Fruit fly (Drosophila melanogaster) whole organism, embryonic: Measurements from ENCODE around the gene Arc42.

ENCODE experiments used
- Atf6 ChIP-seq: fragments of 200-800 bp; sonication (Bioruptor generic); IDR thresholded peaks from 2 replicates; pipeline ENCODE4 v1.3.6; 2022; ENCODE audit warnings: missing biosample characterization, missing genetic modification characterization
- Awh ChIP-seq: fragments of 200-800 bp; sonication (Bioruptor generic); IDR thresholded peaks from 2 replicates; pipeline ENCODE4, ENCODE4 v1.3.6; 2022; ENCODE audit warnings: missing biosample characterization, missing genetic modification characterization
- CG12155 ChIP-seq: fragments of 200-800 bp; sonication (Bioruptor generic); optimal IDR thresholded peaks from 3 replicates; lab custom pipeline; 2016; ENCODE audit warnings: missing biosample characterization, missing genetic modification characterization
- CG1233 ChIP-seq: fragments of 200-800 bp; sonication (Bioruptor generic); optimal IDR thresholded peaks from 4 replicates; lab custom pipeline; 2018; ENCODE audit warnings: missing biosample characterization, mild to moderate bottlenecking, missing genetic modification characterization
- CG12744 ChIP-seq: fragments of 200-800 bp; sonication (Bioruptor generic); optimal IDR thresholded peaks from 2 replicates; lab custom pipeline; 2016; ENCODE audit warnings: missing biosample characterization, missing genetic modification characterization
- CG13296 ChIP-seq: fragments of 200-800 bp; sonication (Bioruptor generic); optimal IDR thresholded peaks from 3 replicates; lab custom pipeline; 2018; ENCODE audit warnings: missing biosample characterization, mild to moderate bottlenecking, missing genetic modification characterization
- CG13624 ChIP-seq: fragments of 200-800 bp; sonication (Bioruptor generic); optimal IDR thresholded peaks from 2 replicates; lab custom pipeline; 2016; ENCODE audit warnings: missing biosample characterization, missing genetic modification characterization
- CG14860 ChIP-seq: fragments of 200-800 bp; sonication (Bioruptor generic); IDR thresholded peaks from 3 replicates; pipeline ENCODE4 v1.3.6; 2022; ENCODE audit warnings: missing biosample characterization, missing genetic modification characterization; ENCODE audit not compliant: partially characterized antibody
- CG15073 ChIP-seq: fragments of 200-800 bp; sonication (Bioruptor generic); optimal IDR thresholded peaks from 2 replicates; lab custom pipeline; 2016; ENCODE audit warnings: missing biosample characterization, missing genetic modification characterization
- CG16779 ChIP-seq: fragments of 200-800 bp; sonication (Bioruptor generic); IDR thresholded peaks from 2 replicates; pipeline ENCODE4 v1.3.6; 2022; ENCODE audit warnings: missing biosample characterization, missing genetic modification characterization
- CG17568 ChIP-seq: fragments of 200-800 bp; sonication (Bioruptor generic); optimal IDR thresholded peaks from 2 replicates; lab custom pipeline; 2018; ENCODE audit warnings: missing biosample characterization, mild to moderate bottlenecking, missing genetic modification characterization, moderate library complexity
- CG17612 ChIP-seq: fragments of 200-800 bp; sonication (Bioruptor generic); IDR thresholded peaks from 2 replicates; pipeline ENCODE4 v1.3.6; 2022; ENCODE audit warnings: missing biosample characterization, missing genetic modification characterization
- CG18262 ChIP-seq: fragments of 200-800 bp; optimal IDR thresholded peaks from 3 replicates; lab custom pipeline; 2019; ENCODE audit warnings: missing biosample characterization, mild to moderate bottlenecking, missing genetic modification characterization, moderate library complexity
- CG18764 ChIP-seq: fragments of 200-800 bp; sonication (Bioruptor generic); optimal IDR thresholded peaks from 3 replicates; lab custom pipeline; 2016; ENCODE audit warnings: missing biosample characterization, missing genetic modification characterization
- CG2678 ChIP-seq: fragments of 200-800 bp; sonication (Bioruptor generic); optimal IDR thresholded peaks from 3 replicates; lab custom pipeline; 2019; ENCODE audit warnings: missing biosample characterization, mild to moderate bottlenecking, missing genetic modification characterization, moderate library complexity
- CG2889 ChIP-seq: fragments of 200-800 bp; sonication (Bioruptor generic); IDR thresholded peaks from 3 replicates; pipeline ENCODE4 v1.3.6; 2022; ENCODE audit warnings: missing biosample characterization, missing genetic modification characterization
- CG31441 ChIP-seq: fragments of 200-800 bp; sonication (Bioruptor generic); IDR thresholded peaks from 2 replicates; pipeline ENCODE4 v1.3.6; 2022; ENCODE audit warnings: missing biosample characterization, missing genetic modification characterization
- CG32532 ChIP-seq: fragments of 200-800 bp; sonication (Bioruptor generic); IDR thresholded peaks from 2 replicates; pipeline ENCODE4 v1.3.6; 2022; ENCODE audit warnings: missing biosample characterization, missing genetic modification characterization
- CG7372 ChIP-seq: fragments of 200-800 bp; sonication (Bioruptor generic); IDR thresholded peaks from 2 replicates; pipeline ENCODE4 v1.3.6; 2022; ENCODE audit warnings: missing biosample characterization, missing genetic modification characterization
- Doc2 ChIP-seq: fragments of 200-800 bp; sonication (Bioruptor generic); IDR thresholded peaks from 2 replicates; pipeline ENCODE4 v1.3.6; 2022; ENCODE audit warnings: missing biosample characterization, missing genetic modification characterization
- ERR ChIP-seq: fragments of 200-800 bp; sonication (Bioruptor generic); optimal IDR thresholded peaks from 2 replicates; lab custom pipeline; 2016; ENCODE audit warnings: missing biosample characterization, missing genetic modification characterization
- Fer2 ChIP-seq: fragments of 200-800 bp; sonication (Bioruptor generic); optimal IDR thresholded peaks from 2 replicates; lab custom pipeline; 2018; ENCODE audit warnings: missing biosample characterization, mild to moderate bottlenecking, missing genetic modification characterization, moderate library complexity
- H2.0 ChIP-seq: fragments of 200-800 bp; sonication (Bioruptor generic); IDR thresholded peaks from 2 replicates; pipeline ENCODE4 v1.3.6; 2022; ENCODE audit warnings: missing biosample characterization, missing genetic modification characterization
- Hr3 ChIP-seq: fragments of 200-800 bp; sonication (Bioruptor generic); optimal IDR thresholded peaks from 3 replicates; lab custom pipeline; 2016; ENCODE audit warnings: missing biosample characterization, missing genetic modification characterization
- Hsf ChIP-seq: fragments of 200-800 bp; sonication (Bioruptor generic); optimal IDR thresholded peaks from 3 replicates; lab custom pipeline; 2016; ENCODE audit warnings: missing biosample characterization, missing genetic modification characterization
- Lpt ChIP-seq: fragments of >200 bp; optimal IDR thresholded peaks from 2 replicates; lab custom pipeline; 2018; ENCODE audit warnings: missing biosample characterization, missing genetic modification characterization
- Max ChIP-seq: fragments of 200-800 bp; sonication (Bioruptor generic); optimal IDR thresholded peaks from 2 replicates; lab custom pipeline; 2016; ENCODE audit warnings: missing biosample characterization, mild to moderate bottlenecking, missing genetic modification characterization
- Med ChIP-seq: fragments of 200-800 bp; sonication (Bioruptor generic); peaks from one replicate; lab custom pipeline; 2016; ENCODE audit warnings: missing biosample characterization, missing genetic modification characterization, mild to moderate bottlenecking, inconsistent platforms, moderate library complexity
- Meics ChIP-seq: fragments of 200-800 bp; sonication (Bioruptor generic); optimal IDR thresholded peaks from 2 replicates; lab custom pipeline; 2017; ENCODE audit warnings: missing biosample characterization, mild to moderate bottlenecking, missing genetic modification characterization
- Oli ChIP-seq: fragments of 200-800 bp; sonication (Bioruptor generic); optimal IDR thresholded peaks from 2 replicates; lab custom pipeline; 2018; ENCODE audit warnings: missing biosample characterization, mild to moderate bottlenecking, missing genetic modification characterization, moderate library complexity
- Opbp ChIP-seq: fragments of 200-800 bp; sonication (Bioruptor generic); IDR thresholded peaks from 3 replicates; pipeline ENCODE4 v1.3.6; 2022; ENCODE audit warnings: missing biosample characterization, missing genetic modification characterization; ENCODE audit not compliant: partially characterized antibody
- Poxn ChIP-seq: fragments of 200-800 bp; sonication (Bioruptor generic); IDR thresholded peaks from 2 replicates; pipeline ENCODE4 v1.3.6; 2022; ENCODE audit warnings: missing biosample characterization, missing genetic modification characterization
- Sox102F ChIP-seq: fragments of 200-800 bp; sonication (Bioruptor generic); optimal IDR thresholded peaks from 2 replicates; lab custom pipeline; 2018; ENCODE audit warnings: missing biosample characterization, mild to moderate bottlenecking, missing genetic modification characterization, moderate library complexity
- ab ChIP-seq: fragments of 200-800 bp; sonication (Bioruptor generic); optimal IDR thresholded peaks from 2 replicates; lab custom pipeline; 2016; ENCODE audit warnings: missing biosample characterization, missing genetic modification characterization
- chinmo ChIP-seq: fragments of 200-800 bp; sonication (Bioruptor generic); IDR thresholded peaks from 4 replicates; pipeline ENCODE4 v1.3.6; 2022; ENCODE audit warnings: missing biosample characterization, missing genetic modification characterization; ENCODE audit not compliant: partially characterized antibody
- chm ChIP-seq: fragments of 200-800 bp; sonication (Bioruptor generic); IDR thresholded peaks from 2 replicates; pipeline ENCODE4 v1.3.6; 2022; ENCODE audit warnings: missing biosample characterization, missing genetic modification characterization
- croc ChIP-seq: fragments of 200-800 bp; sonication (Bioruptor generic); conservative IDR thresholded peaks from 3 replicates; pipeline ENCODE4 v1.3.6; 2022; ENCODE audit warnings: missing biosample characterization, missing genetic modification characterization
- gsb ChIP-seq: fragments of 200-800 bp; sonication (Bioruptor generic); IDR thresholded peaks from 2 replicates; pipeline ENCODE4 v1.3.6; 2022; ENCODE audit warnings: missing biosample characterization, missing genetic modification characterization
- gsb-n ChIP-seq: fragments of 200-800 bp; sonication (Bioruptor generic); optimal IDR thresholded peaks from 3 replicates; lab custom pipeline; 2018; ENCODE audit warnings: missing biosample characterization, mild to moderate bottlenecking, missing genetic modification characterization
- nmo ChIP-seq: fragments of 200-800 bp; sonication (Bioruptor generic); optimal IDR thresholded peaks from 2 replicates; lab custom pipeline; 2018; ENCODE audit warnings: missing biosample characterization, mild to moderate bottlenecking, missing genetic modification characterization, moderate library complexity
- otp ChIP-seq: fragments of 200-800 bp; sonication (Bioruptor generic); IDR thresholded peaks from 3 replicates; pipeline ENCODE4, ENCODE4 v1.3.6; 2022; ENCODE audit warnings: missing biosample characterization, missing genetic modification characterization
- pho ChIP-seq: fragments of 200-800 bp; sonication (Bioruptor generic); optimal IDR thresholded peaks from 2 replicates; lab custom pipeline; 2016; ENCODE audit warnings: missing biosample characterization, missing genetic modification characterization
- prd ChIP-seq, 3 experiments: fragments of >200 bp in 2 of 3; fragments of 200-800 bp in 1 of 3; sonication (Bioruptor generic) in 1 of 3; optimal IDR thresholded peaks in 2 of 3; IDR thresholded peaks in 1 of 3; 2 replicates in 2 of 3; 3 replicates in 1 of 3; pipeline versions ENCODE4 v1.3.6 to Lab custom; 2017 to 2022; ENCODE audit warnings: missing biosample characterization in 1 of 3, missing genetic modification characterization in 1 of 3
- psq ChIP-seq: fragments of 200-800 bp; sonication (Bioruptor generic); optimal IDR thresholded peaks from 2 replicates; lab custom pipeline; 2017; ENCODE audit warnings: missing biosample characterization, missing genetic modification characterization
- pzg ChIP-seq: fragments of 200-800 bp; sonication (Bioruptor generic); optimal IDR thresholded peaks from 3 replicates; lab custom pipeline; 2018; ENCODE audit warnings: missing biosample characterization, mild to moderate bottlenecking, missing genetic modification characterization, moderate library complexity
- run ChIP-seq: fragments of 200-800 bp; sonication (Bioruptor generic); optimal IDR thresholded peaks from 3 replicates; lab custom pipeline; 2018; ENCODE audit warnings: missing biosample characterization, mild to moderate bottlenecking, missing genetic modification characterization
- scrt ChIP-seq: fragments of 200-800 bp; sonication (Bioruptor generic); optimal IDR thresholded peaks from 2 replicates; lab custom pipeline; 2018; ENCODE audit warnings: missing biosample characterization, mild to moderate bottlenecking, missing genetic modification characterization, moderate library complexity
- sob ChIP-seq: fragments of 200-800 bp; sonication (Bioruptor generic); IDR thresholded peaks from 2 replicates; pipeline ENCODE4 v1.3.6; 2022; ENCODE audit warnings: missing biosample characterization, missing genetic modification characterization
- sr ChIP-seq: fragments of 200-800 bp; sonication (Bioruptor generic); IDR thresholded peaks from 3 replicates; pipeline ENCODE4 v1.3.6; 2022; ENCODE audit warnings: missing biosample characterization, missing genetic modification characterization
- tup ChIP-seq: fragments of 200-800 bp; sonication (Bioruptor generic); optimal IDR thresholded peaks from 2 replicates; lab custom pipeline; 2016; ENCODE audit warnings: missing biosample characterization, mild to moderate bottlenecking, missing genetic modification characterization, moderate library complexity
- zfh1 ChIP-seq: fragments of 200-800 bp; sonication (Bioruptor generic); IDR thresholded peaks from 3 replicates; pipeline ENCODE4 v1.3.6; 2022; ENCODE audit warnings: missing biosample characterization, missing genetic modification characterization

Arc42 gene

dm6 chr3R:19830973-19831372 lies 46.6 kb upstream of the Arc42 start (continued):
- TF ChIP-seq CG13624 (GFP tag; lab: Kevin White, UChicago) (peak; percentile 12), Hr3 (GFP tag; lab: Kevin White, UChicago) (peak; percentile 18), Hsf (GFP tag; lab: Kevin White, UChicago) (peak; percentile 47), sr (GFP tag; lab: Robert Waterston, UW) (peak; percentile 13; the same call in 1 of the 3 replicates), chinmo (no peak), CG14860 (GFP tag; lab: Robert Waterston, UW) (no peak), CG32532 (GFP tag; lab: Robert Waterston, UW) (peak; percentile 75), nmo (GFP tag; lab: Kevin White, UChicago) (peak; percentile 14), CG17612 (GFP tag; lab: Robert Waterston, UW) (no peak), Sox102F (GFP tag; lab: Kevin White, UChicago) (peak; percentile 84), CG13296 (GFP tag; lab: Kevin White, UChicago) (peak; percentile 58), pho (GFP tag; lab: Kevin White, UChicago) (no peak), tup (GFP tag; lab: Kevin White, UChicago) (peak; percentile 11), Max (GFP tag; lab: Kevin White, UChicago) (no peak), CG15073 (no peak), croc (no peak), CG12744 (GFP tag; lab: Kevin White, UChicago) (no peak), CG1233 (no peak), ERR (GFP tag; lab: Kevin White, UChicago) (no peak), CG2889 (GFP tag; lab: Robert Waterston, UW) (peak; percentile 54; the same call in 1 of the 3 replicates), zfh1 (GFP tag; lab: Robert Waterston, UW) (peak; percentile 58; the same call in 2 of the 3 replicates), CG12155 (GFP tag; lab: Kevin White, UChicago) (peak; percentile 8), Med (GFP tag; lab: Kevin White, UChicago) (peak; percentile 62), Opbp (GFP tag; lab: Robert Waterston, UW) (no peak), run (peak; percentile 51), Lpt (GFP tag; lab: Kevin White, UChicago) (no peak), Meics (GFP tag; lab: Kevin White, UChicago) (peak; percentile 71), H2.0 (GFP tag; lab: Robert Waterston, UW) (peak; percentile 24; the same call in 1 of the 2 replicates), CG17568 (peak; percentile 35), gsb-n (tag; lab: Kevin White, UChicago) (peak; percentile 45), chm (GFP tag; lab: Robert Waterston, UW) (peak; percentile 40; the same call in 1 of the 2 replicates), CG18262 (peak; percentile 66), Fer2 (peak; percentile 26), sob (peak; percentile 72), CG18764 (peak; percentile 35), ab (GFP tag; lab: Kevin White, UChicago) (no peak), scrt (GFP tag; lab: Kevin White, UChicago) (peak; percentile 44), CG7372 (peak; percentile 41; the same call in 1 of the 2 replicates), CG16779 (GFP tag; lab: Robert Waterston, UW) (no peak), CG31441 (GFP tag; lab: Robert Waterston, UW) (peak; percentile 76), psq (no peak), CG2678 (tag; lab: Kevin White, UChicago) (peak; percentile 82), pzg (no peak), Oli (peak; percentile 72), Awh (GFP tag; lab: Robert Waterston, UW) (peak; percentile 72), Poxn (no peak), gsb (0 out of 2 replicates have a peak, but pooled peaks have one; percentile 44), Atf6 (GFP tag; lab: Robert Waterston, UW) (peak; percentile 59; the same call in 1 of the 2 replicates), otp (GFP tag; lab: Robert Waterston, UW) (0 out of 3 replicates have a peak, but pooled peaks have one; percentile 17), Doc2 (GFP tag; lab: Robert Waterston, UW) (no peak), prd (optimal IDR thresholded peaks at IDR 0.05; lab: Kevin White, UChicago) (no peak), prd (GFP tag; IDR thresholded peaks at IDR 0.05; lab: Robert Waterston, UW) (peak; percentile 68)
